Fruit fly (Drosophila melanogaster) whole organism, embryonic: Measurements from ENCODE around the gene CG7924.
A peak's percentile ranks its signal among the peaks of the same experiment; 100 is the strongest.

ENCODE experiments used
- Bteb2 ChIP-seq: fragments of 200-800 bp; sonication (Bioruptor generic); optimal IDR thresholded peaks from 2 replicates; lab custom pipeline; 2016; ENCODE audit warnings: missing biosample characterization, missing genetic modification characterization
- CG11695 ChIP-seq: fragments of 200-800 bp; sonication (Bioruptor generic); IDR thresholded peaks from 3 replicates; pipeline ENCODE4 v1.3.6; 2022; ENCODE audit warnings: missing biosample characterization, missing genetic modification characterization
- CG13287 ChIP-seq: fragments of 200-800 bp; sonication (Bioruptor generic); IDR thresholded peaks from 2 replicates; pipeline ENCODE4 v1.3.6; 2022; ENCODE audit warnings: missing biosample characterization, missing genetic modification characterization; ENCODE audit not compliant: partially characterized antibody
- CG13775 ChIP-seq: fragments of 200-800 bp; sonication (Bioruptor generic); optimal IDR thresholded peaks from 3 replicates; lab custom pipeline; 2017; ENCODE audit warnings: missing biosample characterization, mild to moderate bottlenecking, missing genetic modification characterization
- CG15601 ChIP-seq: fragments of 200-800 bp; sonication (Bioruptor generic); optimal IDR thresholded peaks from 3 replicates; lab custom pipeline; 2019; ENCODE audit warnings: missing biosample characterization, mild to moderate bottlenecking, missing genetic modification characterization, moderate library complexity
- CG15696 ChIP-seq: fragments of 200-800 bp; sonication (Bioruptor generic); optimal IDR thresholded peaks from 2 replicates; lab custom pipeline; 2019; ENCODE audit warnings: missing biosample characterization, mild to moderate bottlenecking, missing genetic modification characterization, moderate library complexity
- CG1602 ChIP-seq: fragments of 200-800 bp; sonication (Bioruptor generic); optimal IDR thresholded peaks from 3 replicates; lab custom pipeline; 2016; ENCODE audit warnings: missing biosample characterization, missing genetic modification characterization
- CG17361 ChIP-seq: fragments of 200-800 bp; sonication (Bioruptor generic); IDR thresholded peaks from 3 replicates; pipeline ENCODE4 v1.3.6; 2022; ENCODE audit warnings: missing biosample characterization, missing genetic modification characterization
- CG17568 ChIP-seq: fragments of 200-800 bp; sonication (Bioruptor generic); optimal IDR thresholded peaks from 2 replicates; lab custom pipeline; 2018; ENCODE audit warnings: missing biosample characterization, mild to moderate bottlenecking, missing genetic modification characterization, moderate library complexity
- CG18764 ChIP-seq: fragments of 200-800 bp; sonication (Bioruptor generic); optimal IDR thresholded peaks from 3 replicates; lab custom pipeline; 2016; ENCODE audit warnings: missing biosample characterization, missing genetic modification characterization
- CG2678 ChIP-seq: fragments of 200-800 bp; sonication (Bioruptor generic); optimal IDR thresholded peaks from 3 replicates; lab custom pipeline; 2019; ENCODE audit warnings: missing biosample characterization, mild to moderate bottlenecking, missing genetic modification characterization, moderate library complexity
- CG2889 ChIP-seq: fragments of 200-800 bp; sonication (Bioruptor generic); IDR thresholded peaks from 3 replicates; pipeline ENCODE4 v1.3.6; 2022; ENCODE audit warnings: missing biosample characterization, missing genetic modification characterization
- CG32767 ChIP-seq: fragments of 200-800 bp; sonication (Bioruptor generic); IDR thresholded peaks from 2 replicates; pipeline ENCODE4 v1.3.6; 2022; ENCODE audit warnings: missing biosample characterization, missing genetic modification characterization
- CG33213 ChIP-seq: fragments of 200-800 bp; sonication (Bioruptor generic); optimal IDR thresholded peaks from 3 replicates; lab custom pipeline; 2016; ENCODE audit warnings: missing biosample characterization, missing genetic modification characterization
- CG33557 ChIP-seq: fragments of 200-800 bp; sonication (Bioruptor generic); optimal IDR thresholded peaks from 2 replicates; lab custom pipeline; 2019; ENCODE audit warnings: missing biosample characterization, mild to moderate bottlenecking, missing genetic modification characterization, moderate library complexity
- CG34376 ChIP-seq: fragments of 200-800 bp; sonication (Bioruptor generic); optimal IDR thresholded peaks from 2 replicates; lab custom pipeline; 2018; ENCODE audit warnings: missing biosample characterization, mild to moderate bottlenecking, missing genetic modification characterization
- CG6689 ChIP-seq: fragments of 200-800 bp; sonication (Bioruptor generic); IDR thresholded peaks from 2 replicates; pipeline ENCODE4 v1.3.6; 2022; ENCODE audit warnings: missing biosample characterization, missing genetic modification characterization
- CG6813 ChIP-seq: fragments of 200-800 bp; sonication (Bioruptor generic); optimal IDR thresholded peaks from 2 replicates; lab custom pipeline; 2017; ENCODE audit warnings: missing biosample characterization, missing genetic modification characterization, mild to moderate bottlenecking, moderate library complexity, missing genetic modification reagents
- CG7556 ChIP-seq: fragments of 200-800 bp; sonication (Bioruptor generic); optimal IDR thresholded peaks from 2 replicates; lab custom pipeline; 2017; ENCODE audit warnings: missing biosample characterization, mild to moderate bottlenecking, missing genetic modification characterization
- CG7963 ChIP-seq: fragments of 200-800 bp; sonication (Bioruptor generic); IDR thresholded peaks from 3 replicates; pipeline ENCODE4 v1.3.6; 2022; ENCODE audit warnings: missing biosample characterization, missing genetic modification characterization; ENCODE audit not compliant: partially characterized antibody
- CG9932 ChIP-seq: fragments of 200-800 bp; sonication (Bioruptor generic); IDR thresholded peaks from 2 replicates; pipeline ENCODE4 v1.3.6; 2022; ENCODE audit warnings: missing biosample characterization, missing genetic modification characterization
- D ChIP-seq, 2 experiments: fragments of 200-800 bp in 1 of 2; fragments of >200 bp in 1 of 2; sonication (Bioruptor generic) in 1 of 2; optimal IDR thresholded peaks; 2 replicates in 1 of 2; 3 replicates in 1 of 2; lab custom pipeline; 2017; ENCODE audit warnings: mild to moderate bottlenecking in 1 of 2, missing biosample characterization in 1 of 2, missing genetic modification characterization in 1 of 2, missing genetic modification reagents in 1 of 2
- D19B ChIP-seq: fragments of 200-800 bp; sonication (Bioruptor generic); optimal IDR thresholded peaks from 2 replicates; lab custom pipeline; 2017; ENCODE audit warnings: missing biosample characterization, mild to moderate bottlenecking, missing genetic modification characterization
- E2f2 ChIP-seq: fragments of 200-800 bp; sonication (Bioruptor generic); IDR thresholded peaks from 2 replicates; pipeline ENCODE4 v1.3.6; 2022; ENCODE audit warnings: missing biosample characterization, missing genetic modification characterization
- Kr ChIP-seq: fragments of 200-800 bp; sonication (Bioruptor generic); optimal IDR thresholded peaks from 2 replicates; lab custom pipeline; 2017; ENCODE audit warnings: missing biosample characterization, mild to moderate bottlenecking, missing genetic modification characterization
- Lpt ChIP-seq: fragments of >200 bp; optimal IDR thresholded peaks from 2 replicates; lab custom pipeline; 2018; ENCODE audit warnings: missing biosample characterization, missing genetic modification characterization
- MESR4 ChIP-seq: fragments of 200-800 bp; sonication (Bioruptor generic); optimal IDR thresholded peaks from 2 replicates; lab custom pipeline; 2018; ENCODE audit warnings: missing biosample characterization, mild to moderate bottlenecking, missing genetic modification characterization, moderate library complexity
- Six4 ChIP-seq: fragments of 200-800 bp; sonication (Bioruptor generic); optimal IDR thresholded peaks from 2 replicates; lab custom pipeline; 2016; ENCODE audit warnings: missing biosample characterization, missing genetic modification characterization
- Spps ChIP-seq: fragments of 200-800 bp; sonication (Bioruptor generic); optimal IDR thresholded peaks from 2 replicates; lab custom pipeline; 2018; ENCODE audit warnings: missing biosample characterization, mild to moderate bottlenecking, missing genetic modification characterization
- cad ChIP-seq: fragments of >200 bp; optimal IDR thresholded peaks from 2 replicates; lab custom pipeline; 2017; ENCODE audit warnings: missing biosample characterization, missing genetic modification characterization
- crol ChIP-seq: fragments of 200-800 bp; sonication (Bioruptor generic); IDR thresholded peaks from 2 replicates; pipeline ENCODE4 v1.3.6; 2022; ENCODE audit warnings: missing biosample characterization, missing genetic modification characterization
- eyg ChIP-seq: fragments of 200-800 bp; sonication (Bioruptor generic); optimal IDR thresholded peaks from 3 replicates; lab custom pipeline; 2016; ENCODE audit warnings: missing biosample characterization, missing genetic modification characterization
- gro ChIP-seq: fragments of 200-800 bp; sonication (Bioruptor generic); optimal IDR thresholded peaks from 2 replicates; lab custom pipeline; 2016; ENCODE audit warnings: missing biosample characterization, missing genetic modification characterization
- hbn ChIP-seq: fragments of 200-800 bp; sonication (Bioruptor generic); IDR thresholded peaks from 2 replicates; pipeline ENCODE4 v1.3.6; 2022; ENCODE audit warnings: missing biosample characterization, missing genetic modification characterization; ENCODE audit not compliant: partially characterized antibody
- kah ChIP-seq: fragments of 200-800 bp; sonication (Bioruptor generic); optimal IDR thresholded peaks from 2 replicates; lab custom pipeline; 2018; ENCODE audit warnings: missing biosample characterization, mild to moderate bottlenecking, missing genetic modification characterization
- lab ChIP-seq: fragments of 200-800 bp; sonication (Bioruptor generic); optimal IDR thresholded peaks from 3 replicates; lab custom pipeline; 2017; ENCODE audit warnings: missing biosample characterization, missing genetic modification characterization, mild to moderate bottlenecking, moderate library complexity, missing genetic modification reagents
- nau ChIP-seq: fragments of 200-800 bp; sonication (Bioruptor generic); optimal IDR thresholded peaks from 3 replicates; lab custom pipeline; 2017; ENCODE audit warnings: missing biosample characterization, mild to moderate bottlenecking, missing genetic modification characterization, missing genetic modification reagents
- nerfin-1 ChIP-seq: fragments of 200-800 bp; sonication (Bioruptor generic); optimal IDR thresholded peaks from 3 replicates; lab custom pipeline; 2019; ENCODE audit warnings: missing biosample characterization, mild to moderate bottlenecking, missing genetic modification characterization, moderate library complexity
- nerfin-2 ChIP-seq: fragments of 200-800 bp; sonication (Bioruptor generic); IDR thresholded peaks from 2 replicates; pipeline ENCODE4 v1.3.6; 2022; ENCODE audit warnings: missing biosample characterization, missing genetic modification characterization; ENCODE audit not compliant: partially characterized antibody
- nom ChIP-seq: fragments of 200-800 bp; sonication (Bioruptor generic); optimal IDR thresholded peaks from 2 replicates; lab custom pipeline; 2017; ENCODE audit warnings: missing biosample characterization, missing genetic modification characterization, mild to moderate bottlenecking, moderate library complexity, missing genetic modification reagents
- run ChIP-seq: fragments of 200-800 bp; sonication (Bioruptor generic); optimal IDR thresholded peaks from 3 replicates; lab custom pipeline; 2018; ENCODE audit warnings: missing biosample characterization, mild to moderate bottlenecking, missing genetic modification characterization
- schlank ChIP-seq: fragments of 200-800 bp; sonication (Bioruptor generic); optimal IDR thresholded peaks from 2 replicates; lab custom pipeline; 2018; ENCODE audit warnings: missing biosample characterization, mild to moderate bottlenecking, missing genetic modification characterization
- ssp ChIP-seq: fragments of 200-800 bp; sonication (Bioruptor generic); IDR thresholded peaks from 2 replicates; pipeline ENCODE4 v1.3.6; 2022; ENCODE audit warnings: missing biosample characterization, missing genetic modification characterization
- stc ChIP-seq: fragments of 200-800 bp; sonication (Bioruptor generic); IDR thresholded peaks from 2 replicates; pipeline ENCODE4 v1.3.6; 2022; ENCODE audit warnings: missing biosample characterization, missing genetic modification characterization
- yki ChIP-seq: fragments of >200 bp; optimal IDR thresholded peaks from 3 replicates; lab custom pipeline; 2018
- zen2 ChIP-seq: fragments of 200-800 bp; sonication (Bioruptor generic); IDR thresholded peaks from 3 replicates; pipeline ENCODE4 v1.3.6; 2022; ENCODE audit warnings: missing biosample characterization, missing genetic modification characterization; ENCODE audit not compliant: partially characterized antibody

The CG7924 gene

DNA sequence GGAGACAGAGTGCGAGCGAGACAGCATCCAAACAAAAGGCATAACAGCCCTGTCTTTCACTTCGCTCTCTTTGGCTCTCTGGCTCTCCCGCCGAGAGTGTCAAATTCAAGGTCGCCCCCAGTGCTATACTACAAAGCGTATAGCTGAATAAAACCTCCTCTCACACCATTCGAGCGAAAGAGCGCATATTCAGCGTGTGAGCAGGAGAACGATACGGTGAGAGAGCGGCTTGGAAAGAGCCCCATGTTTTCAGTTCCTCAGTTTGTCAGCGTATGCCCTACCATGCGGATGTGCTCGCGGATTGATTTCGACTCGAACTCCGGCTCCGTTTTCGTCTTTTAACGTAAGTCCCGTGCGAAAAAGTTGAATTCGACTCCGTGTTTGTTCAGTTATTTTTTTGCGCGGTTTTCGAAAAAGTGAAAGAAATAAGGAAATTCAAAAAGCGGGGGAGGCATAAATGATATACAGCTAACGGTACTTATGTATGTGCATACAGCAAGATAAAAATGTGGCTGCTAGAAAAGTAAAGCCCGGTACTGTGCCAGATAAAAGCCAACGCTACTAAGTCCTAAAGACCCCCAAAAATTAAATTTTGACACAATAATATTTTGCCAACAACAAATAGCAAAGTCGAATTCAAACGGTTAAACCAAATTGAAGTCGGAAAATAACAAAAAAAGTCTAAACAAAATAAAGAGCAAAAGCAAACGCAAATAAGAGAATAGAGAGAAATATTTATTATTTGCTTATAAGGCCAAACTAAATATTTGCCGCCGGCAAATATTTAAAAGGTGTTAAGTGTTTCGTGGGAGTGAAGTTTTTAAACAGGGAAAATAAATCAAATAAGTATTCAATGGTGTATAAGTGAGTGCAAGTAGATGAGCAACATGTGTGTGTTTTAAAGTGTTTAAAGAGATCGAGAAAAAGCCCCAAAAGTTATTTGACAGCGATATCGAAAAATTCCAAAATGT, 41.1 kb downstream of the CG7924 start, which contains the start of gene fz (continued):
- TF ChIP-seq CG18764 (GFP tag; lab: Kevin White, UChicago) (no peak), nom (GFP tag; lab: Kevin White, UChicago) (peak; percentile 66), yki (lab: Kevin White, UChicago) (peak; percentile 100), CG6813 (GFP tag; lab: Kevin White, UChicago) (peak; percentile 62), hbn (GFP tag; lab: Robert Waterston, UW) (peak; percentile 41; the same call in 1 of the 2 replicates), D (optimal IDR thresholded peaks at IDR 0.05; lab: Kevin White, UChicago) (peak; percentile 87), D (GFP tag; optimal IDR thresholded peaks at IDR 0.05; lab: Kevin White, UChicago) (no peak), E2f2 (peak; percentile 25; the same call in 1 of the 2 replicates), eyg (GFP tag; lab: Kevin White, UChicago) (no peak), cad (GFP tag; lab: Kevin White, UChicago) (peak; percentile 31), CG9932 (GFP tag; lab: Robert Waterston, UW) (0 out of 2 replicates have a peak, but pooled peaks have one; percentile 7), kah (GFP tag; lab: Kevin White, UChicago) (peak; percentile 82), CG15601 (tag; lab: Kevin White, UChicago) (peak; percentile 49), CG11695 (GFP tag; lab: Robert Waterston, UW) (0 out of 3 replicates have a peak, but pooled peaks have one; percentile 28), nerfin-2 (GFP tag; lab: Robert Waterston, UW) (peak; percentile 13; the same call in 1 of the 2 replicates), gro (GFP tag; lab: Kevin White, UChicago) (peak; percentile 43), CG17361 (peak; percentile 12; the same call in 1 of the 3 replicates), CG33557 (GFP tag; lab: Kevin White, UChicago) (peak; percentile 20), CG7556 (GFP tag; lab: Kevin White, UChicago) (peak; percentile 10), D19B (GFP tag; lab: Kevin White, UChicago) (peak; percentile 12), Kr (GFP tag; lab: Kevin White, UChicago) (no peak), CG2889 (GFP tag; lab: Robert Waterston, UW) (no peak), CG33213 (GFP tag; lab: Kevin White, UChicago) (no peak), CG32767 (GFP tag; lab: Robert Waterston, UW) (0 out of 2 replicates have a peak, but pooled peaks have one; percentile 22), zen2 (GFP tag; lab: Robert Waterston, UW) (peak; percentile 91), CG15696 (tag; lab: Kevin White, UChicago) (peak; percentile 74), run (no peak), schlank (tag; lab: Kevin White, UChicago) (no peak), MESR4 (no peak), CG17568 (GFP tag; lab: Kevin White, UChicago) (peak; percentile 48), CG13775 (GFP tag; lab: Kevin White, UChicago) (peak; percentile 11), CG2678 (tag; lab: Kevin White, UChicago) (peak; percentile 59), stc (GFP tag; lab: Robert Waterston, UW) (peak; percentile 19; the same call in 1 of the 2 replicates), CG13287 (GFP tag; lab: Robert Waterston, UW) (peak; percentile 57), CG34376 (no peak), Six4 (GFP tag; lab: Kevin White, UChicago) (no peak), lab (peak; percentile 53), ssp (no peak), CG1602 (GFP tag; lab: Kevin White, UChicago) (no peak), Spps (tag; lab: Kevin White, UChicago) (no peak), nau (GFP tag; lab: Kevin White, UChicago) (no peak), CG6689 (GFP tag; lab: Robert Waterston, UW) (peak; percentile 41; the same call in 1 of the 2 replicates), nerfin-1 (peak; percentile 14), Bteb2 (GFP tag; lab: Kevin White, UChicago) (no peak), Lpt (no peak), crol (GFP tag; lab: Robert Waterston, UW) (peak; percentile 38; the same call in 1 of the 2 replicates), CG7963 (GFP tag; lab: Robert Waterston, UW) (peak; percentile 50; the same call in 1 of the 3 replicates)
